Worm (Caenorhabditis elegans) whole organism, midembryonic: ENCODE data around the gene W09C2.10.
A peak's percentile ranks its signal among the peaks of the same experiment; 100 is the strongest.

ENCODE experiments used
- T22C8.4 ChIP-seq: fragments of 200-800 bp; sonication (Bioruptor generic); IDR thresholded peaks from 2 replicates; pipeline ENCODE4 v1.3.6; 2022; ENCODE audit warnings: missing genetic modification characterization, missing compliant biosample characterization
- cog-1 ChIP-seq: sonication (generic microtip); optimal IDR thresholded peaks from 2 replicates; lab custom pipeline; 2016; ENCODE audit warnings: missing genetic modification characterization, missing compliant biosample characterization
- flt-1 ChIP-seq: fragments of 200-800 bp; sonication (Bioruptor generic); IDR thresholded peaks from 2 replicates; pipeline ENCODE4 v1.3.6; 2022; ENCODE audit warnings: missing genetic modification characterization, missing compliant biosample characterization
- klf-2 ChIP-seq: fragments of 200-800 bp; sonication (Bioruptor generic); conservative IDR thresholded peaks from 2 replicates; pipeline ENCODE4 v1.3.6; 2022; ENCODE audit warnings: missing genetic modification reagents, missing genetic modification characterization, missing compliant biosample characterization
- med-1 ChIP-seq: sonication (generic microtip); optimal IDR thresholded peaks from 2 replicates; lab custom pipeline; 2017; ENCODE audit warnings: missing genetic modification characterization, mild to moderate bottlenecking, missing compliant biosample characterization, antibody characterized with exemption, missing genetic modification reagents; ENCODE audit not compliant: insufficient read depth
- ref-1 ChIP-seq: fragments of 200-800 bp; sonication (Bioruptor generic); conservative IDR thresholded peaks from 2 replicates; pipeline ENCODE4 v1.3.6; 2022; ENCODE audit warnings: missing genetic modification reagents, missing genetic modification characterization, missing compliant biosample characterization
- tab-1 ChIP-seq: fragments of 200-800 bp; sonication (Bioruptor generic); IDR thresholded peaks from 2 replicates; pipeline ENCODE4 v1.3.6; 2022; ENCODE audit warnings: missing genetic modification characterization, missing compliant biosample characterization
- ztf-23 ChIP-seq: fragments of 200-800 bp; sonication (Bioruptor generic); IDR thresholded peaks from 2 replicates; pipeline ENCODE4 v1.3.6; 2022; ENCODE audit warnings: missing genetic modification reagents, missing genetic modification characterization, missing compliant biosample characterization
- ztf-29 ChIP-seq: fragments of 200-800 bp; sonication (Bioruptor generic); IDR thresholded peaks from 2 replicates; pipeline ENCODE4 v1.3.6; 2022; ENCODE audit warnings: missing genetic modification reagents, missing genetic modification characterization, missing compliant biosample characterization

W09C2.10 gene

DNA sequence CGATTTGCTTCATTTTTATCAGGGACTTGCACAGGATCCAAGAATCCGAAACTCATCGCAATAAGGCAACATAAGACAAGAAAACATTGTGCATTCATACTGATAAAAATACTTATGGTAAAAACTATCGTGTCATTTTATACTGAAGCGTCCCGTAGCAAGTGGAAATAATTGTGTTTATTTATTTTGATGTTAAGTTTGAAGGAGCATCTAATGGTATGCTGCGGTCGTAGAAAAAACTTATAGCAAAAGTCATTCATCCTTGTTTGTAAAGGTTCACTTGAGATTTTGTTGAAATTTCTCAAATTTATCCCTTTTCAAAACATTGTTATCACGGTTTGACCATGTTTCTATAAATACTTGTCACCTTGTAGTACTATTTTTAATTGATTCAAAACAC lies at the start of gene W09C2.10:
TSS of gene W09C2.10 (minus strand) at position 101 of the 400 bp plus-strand sequence.
- TF ChIP-seq klf-2 (GFP tag; lab: Robert Waterston, UW): no peak
- no peak for TF ChIP-seq ref-1
- no peak for TF ChIP-seq T22C8.4 (GFP tag; lab: Robert Waterston, UW)
- TF ChIP-seq ztf-29 (GFP tag; lab: Robert Waterston, UW): no peak
- TF ChIP-seq ztf-23 (GFP tag; lab: Robert Waterston, UW): no peak
- TF ChIP-seq med-1 (GFP tag; lab: Kevin White, UChicago): no peak
- no peak for TF ChIP-seq cog-1 (tag; lab: Kevin White, UChicago)

DNA sequence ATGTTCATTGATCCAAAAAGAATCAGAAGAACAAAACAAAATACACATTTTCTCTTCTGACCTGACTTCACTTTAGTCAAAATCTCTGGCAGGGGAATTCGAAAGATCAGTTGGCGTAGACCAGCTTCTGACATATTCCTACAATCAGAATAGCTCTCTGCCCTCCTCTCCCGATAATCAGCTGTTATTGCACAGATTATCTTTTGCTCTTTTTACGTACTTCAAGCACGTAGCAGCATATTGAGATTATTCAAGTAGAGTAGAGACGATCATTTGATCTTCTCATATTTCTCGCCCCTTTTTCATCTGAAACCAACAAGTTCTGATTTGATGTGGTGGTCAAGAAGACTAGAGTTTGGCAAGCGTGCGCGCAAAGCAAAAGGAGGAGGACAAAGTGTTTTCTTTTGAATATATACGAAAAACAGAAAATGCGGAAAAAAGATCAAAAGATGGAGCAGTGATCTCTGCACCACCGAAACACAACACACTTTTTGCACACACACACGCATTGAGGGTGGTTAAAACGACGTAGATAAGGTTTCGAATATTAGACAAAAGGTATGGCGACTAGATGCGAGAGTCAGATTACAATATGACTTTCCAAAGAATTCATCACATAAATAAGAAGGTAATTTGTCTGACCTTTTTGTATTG lies 48.9 kb upstream of the W09C2.10 start:
- TF ChIP-seq tab-1 (GFP tag; lab: Robert Waterston, UW) (no peak), ztf-23 (GFP tag; lab: Robert Waterston, UW) (no peak), klf-2 (GFP tag; lab: Robert Waterston, UW) (no peak), ref-1 (no peak), T22C8.4 (GFP tag; lab: Robert Waterston, UW) (no peak), med-1 (GFP tag; lab: Kevin White, UChicago) (no peak), flt-1 (GFP tag; lab: Robert Waterston, UW) (no peak), ztf-29 (GFP tag; lab: Robert Waterston, UW) (no peak), cog-1 (tag; lab: Kevin White, UChicago) (no peak)

DNA sequence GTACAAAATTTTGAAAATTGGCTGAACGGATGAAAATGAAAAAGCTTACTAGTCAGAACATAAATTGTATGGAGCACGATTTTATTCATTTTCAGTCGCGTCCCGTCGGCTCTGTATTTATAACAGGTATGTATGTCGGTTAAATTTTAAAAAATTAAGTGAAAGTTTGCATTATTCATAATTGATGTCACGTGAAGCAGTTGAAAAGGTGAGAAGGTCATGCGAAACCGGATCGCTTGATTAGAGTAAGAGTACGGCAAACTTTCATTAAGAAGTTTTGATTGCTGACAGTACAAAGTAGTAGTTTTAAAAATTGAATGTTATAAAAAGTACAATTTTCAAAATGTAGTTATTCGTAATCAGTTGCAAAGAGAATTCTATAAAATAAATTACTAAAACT lies 48.3 kb upstream of the W09C2.10 start:
- TF ChIP-seq ztf-23 (GFP tag; lab: Robert Waterston, UW) (no peak), T22C8.4 (GFP tag; lab: Robert Waterston, UW) (no peak), med-1 (GFP tag; lab: Kevin White, UChicago) (no peak), flt-1 (GFP tag; lab: Robert Waterston, UW) (no peak), klf-2 (GFP tag; lab: Robert Waterston, UW) (no peak)

DNA sequence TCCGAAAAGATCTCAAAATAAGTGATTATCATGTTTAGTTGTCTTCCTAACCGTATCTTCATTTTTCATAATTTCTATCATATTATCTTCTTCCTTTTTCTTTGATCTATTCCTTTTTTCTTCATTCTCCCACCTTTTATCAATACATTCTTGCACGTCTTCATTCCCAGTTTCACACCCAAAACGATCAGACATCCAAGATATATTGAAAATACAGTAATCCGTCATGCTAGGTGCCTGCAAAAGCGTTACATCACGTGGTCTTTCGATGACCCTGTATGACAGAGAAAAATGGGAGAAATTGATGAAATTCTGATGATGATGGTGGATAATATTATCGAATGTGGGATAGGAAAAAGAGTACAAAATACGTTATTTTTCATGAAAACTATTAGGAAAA lies 47.6 kb upstream of the W09C2.10 start:
- TF ChIP-seq med-1 (GFP tag; lab: Kevin White, UChicago) (no peak), tab-1 (GFP tag; lab: Robert Waterston, UW) (no peak), cog-1 (tag; lab: Kevin White, UChicago) (no peak), T22C8.4 (GFP tag; lab: Robert Waterston, UW) (no peak), flt-1 (GFP tag; lab: Robert Waterston, UW) (no peak), ztf-29 (GFP tag; lab: Robert Waterston, UW) (no peak), ztf-23 (GFP tag; lab: Robert Waterston, UW) (no peak), ref-1 (no peak)

DNA sequence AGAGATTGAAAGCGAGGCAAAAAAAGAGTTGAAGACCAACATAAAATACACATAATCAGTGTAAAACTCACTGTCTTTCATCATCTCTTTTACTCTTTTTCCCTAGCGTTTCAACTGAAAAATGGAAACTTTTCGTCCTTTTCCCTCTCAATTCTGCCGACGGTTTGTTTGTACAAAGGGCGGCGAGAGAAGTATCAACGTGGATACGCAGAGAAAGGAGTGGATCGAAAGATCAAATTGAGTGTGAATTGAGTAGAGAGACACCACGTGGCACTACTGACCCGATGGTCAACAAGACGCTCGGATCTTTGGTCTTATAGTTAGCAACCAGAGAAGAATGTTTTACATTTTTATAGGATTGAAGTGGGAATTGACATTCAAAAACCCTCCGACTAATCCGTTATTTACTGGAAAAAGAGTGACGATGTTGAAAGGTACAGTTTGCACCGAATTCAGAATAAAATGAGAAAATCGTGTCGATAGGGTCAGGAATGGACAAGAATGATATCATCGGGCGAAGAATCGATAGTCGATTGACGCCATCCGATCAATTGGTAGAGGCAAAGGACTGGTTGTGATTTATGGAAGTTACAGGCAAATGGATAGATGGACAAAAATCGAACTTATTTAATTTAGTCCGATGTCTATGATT lies 46.2 kb upstream of the W09C2.10 start:
- no peak for TF ChIP-seq tab-1 (GFP tag; lab: Robert Waterston, UW)
- TF ChIP-seq flt-1 (GFP tag; lab: Robert Waterston, UW): no peak
- TF ChIP-seq ztf-23 (GFP tag; lab: Robert Waterston, UW): no peak
- no peak for TF ChIP-seq ref-1
- TF ChIP-seq klf-2 (GFP tag; lab: Robert Waterston, UW): no peak
- no peak for TF ChIP-seq T22C8.4 (GFP tag; lab: Robert Waterston, UW)
- no peak for TF ChIP-seq ztf-29 (GFP tag; lab: Robert Waterston, UW)
- no peak for TF ChIP-seq med-1 (GFP tag; lab: Kevin White, UChicago)
- TF ChIP-seq cog-1 (tag; lab: Kevin White, UChicago): no peak

DNA sequence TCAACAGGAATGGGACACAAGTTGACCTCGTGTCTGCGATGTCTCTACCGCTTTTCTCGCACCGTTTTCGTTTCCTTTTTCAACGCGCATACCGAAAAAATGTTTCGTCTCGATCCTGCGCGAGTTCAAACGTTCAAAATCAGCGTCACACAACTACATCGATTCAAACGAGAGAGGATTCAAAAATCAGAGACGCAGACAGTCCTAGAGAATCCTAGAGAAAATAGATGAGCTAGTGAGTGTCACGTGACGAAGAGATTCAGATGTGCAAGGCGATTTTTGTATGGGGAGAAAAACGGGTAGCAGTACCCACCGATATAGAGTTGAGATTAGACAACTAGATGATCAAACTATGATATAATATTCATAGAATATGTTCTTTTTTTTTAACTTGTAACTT lies 45.1 kb upstream of the W09C2.10 start:
- TF ChIP-seq ref-1 (no peak), ztf-29 (GFP tag; lab: Robert Waterston, UW) (no peak), flt-1 (GFP tag; lab: Robert Waterston, UW) (no peak), tab-1 (GFP tag; lab: Robert Waterston, UW) (no peak)

DNA sequence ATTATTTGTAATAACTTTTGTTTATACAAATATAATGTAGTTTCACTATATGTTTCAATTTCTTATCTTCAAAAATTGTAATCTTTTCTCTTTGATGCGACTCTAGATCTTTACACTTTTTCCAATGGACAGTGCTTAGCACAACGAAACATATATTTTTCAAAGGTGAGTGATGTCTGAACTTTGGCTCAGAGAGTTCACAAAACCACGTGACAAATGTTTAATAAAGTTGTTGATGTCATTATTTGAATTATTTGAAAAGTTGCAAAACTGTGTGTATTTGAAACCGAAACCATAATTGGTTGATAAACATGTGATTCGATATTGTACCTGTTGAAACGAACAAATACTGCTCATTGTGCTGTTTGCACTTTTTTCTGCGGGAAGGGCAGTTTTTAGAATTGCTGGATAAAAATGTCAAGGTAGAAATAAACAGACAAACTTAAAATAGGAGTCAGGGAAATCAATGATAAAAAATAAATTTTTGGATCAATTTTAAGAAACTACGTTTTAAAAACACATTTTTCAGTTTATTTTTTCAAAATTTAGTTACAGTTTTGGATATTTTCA lies 43.3 kb upstream of the W09C2.10 start:
- no peak for TF ChIP-seq T22C8.4 (GFP tag; lab: Robert Waterston, UW)
- no peak for TF ChIP-seq ref-1
- no peak for TF ChIP-seq tab-1 (GFP tag; lab: Robert Waterston, UW)
- TF ChIP-seq med-1 (GFP tag; lab: Kevin White, UChicago): no peak

DNA sequence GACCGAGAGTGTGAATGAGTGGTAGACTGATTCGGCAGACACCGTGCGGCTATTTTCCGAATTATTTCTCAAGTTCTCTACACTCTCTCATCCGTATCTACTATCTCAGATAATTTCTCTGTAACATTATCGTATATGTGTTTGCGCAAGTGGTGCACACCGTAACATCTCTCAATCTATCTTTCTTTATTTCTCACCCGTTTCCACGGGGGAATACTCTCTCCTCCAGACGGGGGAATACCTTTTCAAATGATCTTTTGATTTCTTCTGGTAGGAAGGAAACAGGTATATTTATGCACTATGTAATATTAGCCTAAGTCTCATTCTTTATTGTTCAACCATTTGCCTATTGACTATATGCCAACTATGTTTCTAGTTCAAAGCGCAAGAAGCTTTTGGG lies 42.2 kb upstream of the W09C2.10 start:
- TF ChIP-seq cog-1 (tag; lab: Kevin White, UChicago): peak; percentile 17
- no peak for TF ChIP-seq tab-1 (GFP tag; lab: Robert Waterston, UW)

DNA sequence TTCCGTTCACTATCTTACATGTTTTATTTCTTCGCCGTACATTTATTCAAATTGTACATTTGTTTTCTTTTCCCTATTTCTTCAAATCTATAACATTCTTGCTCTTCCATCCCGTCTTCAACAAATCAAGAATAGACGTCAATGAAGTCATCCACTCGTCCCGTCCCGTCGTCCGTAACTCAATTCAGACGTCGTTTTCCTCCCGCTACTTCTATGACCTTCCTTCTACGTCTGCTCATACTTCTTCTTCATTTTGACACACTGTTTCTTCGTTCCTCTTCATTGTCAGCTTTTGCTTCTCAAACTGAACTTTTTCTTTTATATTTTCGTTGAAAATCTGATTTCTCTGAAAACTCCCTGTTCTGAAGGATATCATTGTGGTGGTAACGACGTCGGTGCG lies 35.1 kb upstream of the W09C2.10 start:
- TF ChIP-seq T22C8.4 (GFP tag; lab: Robert Waterston, UW) (no peak), med-1 (GFP tag; lab: Kevin White, UChicago) (no peak), flt-1 (GFP tag; lab: Robert Waterston, UW) (no peak), ref-1 (no peak), cog-1 (tag; lab: Kevin White, UChicago) (no peak), ztf-29 (GFP tag; lab: Robert Waterston, UW) (no peak), ztf-23 (GFP tag; lab: Robert Waterston, UW) (no peak), klf-2 (GFP tag; lab: Robert Waterston, UW) (no peak)
